Worm (Caenorhabditis elegans) whole organism, mixed stage, embryonic: ENCODE results near the gene rga-1.

Experiments
- M03D4.4 ChIP-seq: sonication (generic microtip); optimal IDR thresholded peaks from 2 replicates; lab custom pipeline; 2017; ENCODE audit warnings: mild to moderate bottlenecking, missing genetic modification characterization, missing compliant biosample characterization
- bed-3 ChIP-seq: fragments of 200-800 bp; sonication (Bioruptor generic); optimal IDR thresholded peaks from 3 replicates; lab custom pipeline; 2018; ENCODE audit warnings: mild to moderate bottlenecking, missing genetic modification characterization, moderate library complexity, missing compliant biosample characterization
- blmp-1 ChIP-seq: fragments of 150-350 bp; optimal IDR thresholded peaks from 2 replicates; lab custom pipeline; 2014; ENCODE audit warnings: missing biosample characterization, missing genetic modification characterization
- ceh-43 ChIP-seq: fragments of 200-800 bp; sonication (Bioruptor generic); optimal IDR thresholded peaks from 2 replicates; lab custom pipeline; 2018; ENCODE audit warnings: mild to moderate bottlenecking, missing genetic modification characterization, moderate library complexity, missing compliant biosample characterization
- ceh-83 ChIP-seq: fragments of 200-800 bp; sonication (Bioruptor generic); optimal IDR thresholded peaks from 2 replicates; lab custom pipeline; 2018; ENCODE audit warnings: mild to moderate bottlenecking, missing genetic modification characterization, missing compliant biosample characterization
- ces-1 ChIP-seq: fragments of 150-350 bp; optimal IDR thresholded peaks from 2 replicates; lab custom pipeline; 2014; ENCODE audit warnings: missing biosample characterization, missing genetic modification reagents, missing genetic modification characterization
- cnd-1 ChIP-seq: fragments of 200-800 bp; sonication (Bioruptor generic); optimal IDR thresholded peaks from 2 replicates; lab custom pipeline; 2018; ENCODE audit warnings: mild to moderate bottlenecking, missing genetic modification characterization, missing compliant biosample characterization
- drap-1 ChIP-seq: fragments of 200-800 bp; sonication (Bioruptor generic); optimal IDR thresholded peaks from 3 replicates; lab custom pipeline; 2018; ENCODE audit warnings: mild to moderate bottlenecking, missing genetic modification characterization, missing compliant biosample characterization
- elt-1 ChIP-seq: sonication (generic microtip); optimal IDR thresholded peaks from 2 replicates; lab custom pipeline; 2017; ENCODE audit warnings: missing genetic modification characterization, mild to moderate bottlenecking, missing compliant biosample characterization, antibody characterized with exemption, moderate library complexity, borderline replicate concordance; ENCODE audit not compliant: insufficient read depth
- elt-3 ChIP-seq: fragments of 150-350 bp; optimal IDR thresholded peaks from 2 replicates; lab custom pipeline; 2014; ENCODE audit warnings: missing biosample characterization, missing genetic modification characterization
- flh-1 ChIP-seq: fragments of 200-800 bp; sonication (Bioruptor generic); optimal IDR thresholded peaks from 2 replicates; lab custom pipeline; 2018; ENCODE audit warnings: mild to moderate bottlenecking, missing genetic modification characterization, moderate library complexity, missing compliant biosample characterization
- ham-2 ChIP-seq: fragments of 200-800 bp; sonication (Bioruptor generic); optimal IDR thresholded peaks from 2 replicates; lab custom pipeline; 2018; ENCODE audit warnings: mild to moderate bottlenecking, missing genetic modification characterization, missing compliant biosample characterization
- hlh-1 ChIP-seq: fragments of 150-350 bp; optimal IDR thresholded peaks from 2 replicates; lab custom pipeline; 2014; ENCODE audit warnings: missing biosample characterization, missing genetic modification reagents, missing genetic modification characterization
- lin-13 ChIP-seq: fragments of 150-350 bp; optimal IDR thresholded peaks from 2 replicates; lab custom pipeline; 2014; ENCODE audit warnings: missing biosample characterization, missing genetic modification characterization
- lin-32 ChIP-seq: fragments of 200-800 bp; sonication (Bioruptor generic); optimal IDR thresholded peaks from 2 replicates; lab custom pipeline; 2018; ENCODE audit warnings: mild to moderate bottlenecking, missing genetic modification characterization, missing compliant biosample characterization
- lsy-2 ChIP-seq: fragments of 150-350 bp; optimal IDR thresholded peaks from 2 replicates; lab custom pipeline; 2014; ENCODE audit warnings: missing biosample characterization, missing genetic modification characterization
- mab-5 ChIP-seq: fragments of 150-350 bp; optimal IDR thresholded peaks from 2 replicates; lab custom pipeline; 2014; ENCODE audit warnings: missing biosample characterization, missing genetic modification characterization
- mep-1 ChIP-seq: fragments of 150-350 bp; optimal IDR thresholded peaks from 2 replicates; lab custom pipeline; 2017; ENCODE audit warnings: missing biosample characterization, missing genetic modification reagents, missing genetic modification characterization, inconsistent platforms
- mls-2 ChIP-seq: sonication (generic microtip); optimal IDR thresholded peaks from 2 replicates; lab custom pipeline; 2016; ENCODE audit warnings: mild to moderate bottlenecking, missing genetic modification characterization, moderate library complexity, missing compliant biosample characterization
- nhr-12 ChIP-seq: fragments of 150-350 bp; optimal IDR thresholded peaks from 2 replicates; lab custom pipeline; 2014; ENCODE audit warnings: missing biosample characterization, missing genetic modification characterization
- nhr-76 ChIP-seq: sonication (generic microtip); optimal IDR thresholded peaks from 2 replicates; lab custom pipeline; 2017; ENCODE audit warnings: missing biosample characterization, missing genetic modification characterization
- pha-4 ChIP-seq: fragments of 150-350 bp; optimal IDR thresholded peaks from 2 replicates; lab custom pipeline; 2018; ENCODE audit warnings: missing biosample characterization, missing genetic modification reagents, missing genetic modification characterization
- snpc-4 ChIP-seq: fragments of 150-350 bp; optimal IDR thresholded peaks from 2 replicates; lab custom pipeline; 2014; ENCODE audit warnings: missing biosample characterization, missing genetic modification characterization
- sptf-1 ChIP-seq: sonication (generic microtip); optimal IDR thresholded peaks from 2 replicates; lab custom pipeline; 2017; ENCODE audit warnings: mild to moderate bottlenecking, missing genetic modification characterization, moderate library complexity, missing compliant biosample characterization
- tbx-8 ChIP-seq: fragments of 200-800 bp; sonication (Bioruptor generic); optimal IDR thresholded peaks from 2 replicates; lab custom pipeline; 2018; ENCODE audit warnings: mild to moderate bottlenecking, missing genetic modification characterization, moderate library complexity, missing compliant biosample characterization
- unc-120 ChIP-seq: sonication (generic microtip); optimal IDR thresholded peaks from 2 replicates; lab custom pipeline; 2017; ENCODE audit warnings: missing genetic modification characterization, missing compliant biosample characterization; ENCODE audit not compliant: poor library complexity, severe bottlenecking
- unc-39 ChIP-seq: fragments of 150-350 bp; optimal IDR thresholded peaks from 2 replicates; lab custom pipeline; 2014; ENCODE audit warnings: missing biosample characterization, missing genetic modification characterization
- unc-62 ChIP-seq: fragments of 150-350 bp; optimal IDR thresholded peaks from 2 replicates; lab custom pipeline; 2014; ENCODE audit warnings: missing biosample characterization, missing genetic modification reagents, missing genetic modification characterization
- ztf-11 ChIP-seq: fragments of 150-350 bp; optimal IDR thresholded peaks from 2 replicates; lab custom pipeline; 2014; ENCODE audit warnings: missing biosample characterization, missing genetic modification characterization

The rga-1 gene

DNA sequence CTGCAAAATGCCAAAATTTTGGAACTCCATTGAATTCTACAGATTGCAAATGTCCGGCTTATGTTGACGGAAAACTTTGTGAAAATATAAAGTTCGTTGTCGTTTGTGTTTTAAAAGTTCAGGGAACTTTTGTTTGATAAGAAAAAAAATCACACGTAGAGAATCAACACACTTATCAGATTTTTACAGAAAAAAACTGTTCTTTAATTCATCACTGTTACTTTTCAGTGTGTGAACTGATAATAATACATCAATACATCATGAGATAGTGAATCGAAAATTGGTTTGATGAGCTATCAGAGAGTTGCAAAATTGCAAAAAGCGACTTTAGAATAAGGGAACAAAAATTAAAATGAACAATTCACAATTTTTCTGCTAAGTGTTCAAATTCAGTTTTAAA lies 46.2 kb upstream of the rga-1 start:
- TF ChIP-seq drap-1 (GFP tag; lab: Kevin White, UChicago) (no peak), lsy-2 (tag; lab: Kevin White, UChicago) (no peak), hlh-1 (tag; lab: Kevin White, UChicago) (no peak), tbx-8 (GFP tag; lab: Kevin White, UChicago) (no peak), ceh-83 (GFP tag; lab: Kevin White, UChicago) (no peak), mls-2 (tag; lab: Kevin White, UChicago) (no peak), sptf-1 (tag; lab: Kevin White, UChicago) (no peak), unc-39 (tag; lab: Kevin White, UChicago) (no peak), unc-120 (tag; lab: Kevin White, UChicago) (no peak), flh-1 (GFP tag; lab: Kevin White, UChicago) (no peak), unc-62 (GFP tag; lab: Kevin White, UChicago) (no peak), mep-1 (no peak)
- TF ChIP-seq, all 35 proteins: peak for 0

DNA sequence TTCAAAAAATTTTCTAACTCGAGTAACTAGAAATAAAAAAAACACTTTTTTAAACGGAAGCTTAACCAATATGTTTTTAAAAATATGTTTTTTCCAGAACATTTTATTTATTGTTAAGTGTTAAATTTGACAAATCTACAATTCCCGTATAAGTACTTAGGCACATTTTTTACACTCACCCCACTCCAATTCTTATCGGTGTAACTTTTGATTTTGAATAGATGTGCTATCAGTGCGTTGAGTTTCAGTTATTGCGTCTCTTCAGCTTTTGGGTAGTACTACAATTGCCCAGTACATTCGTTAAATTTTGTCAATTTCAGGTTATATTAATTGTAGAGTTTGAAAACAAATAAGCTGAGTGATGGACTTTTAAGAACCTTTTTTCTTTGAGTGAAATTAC lies 40.7 kb upstream of the rga-1 start:
- no peak for TF ChIP-seq flh-1 (GFP tag; lab: Kevin White, UChicago)
- no peak for TF ChIP-seq unc-120 (tag; lab: Kevin White, UChicago)
- TF ChIP-seq elt-1 (tag; lab: Kevin White, UChicago): no peak
- TF ChIP-seq ham-2 (GFP tag; lab: Kevin White, UChicago): no peak
- no peak for TF ChIP-seq sptf-1 (tag; lab: Kevin White, UChicago)
- no peak for TF ChIP-seq ces-1 (GFP tag; lab: Kevin White, UChicago)
- no peak for TF ChIP-seq pha-4
- TF ChIP-seq drap-1 (GFP tag; lab: Kevin White, UChicago): no peak
- no peak for TF ChIP-seq cnd-1 (tag; lab: Kevin White, UChicago)
- TF ChIP-seq blmp-1 (tag; lab: Kevin White, UChicago): no peak
- no peak for TF ChIP-seq hlh-1 (tag; lab: Kevin White, UChicago)
- TF ChIP-seq mab-5 (tag; lab: Kevin White, UChicago): no peak
- TF ChIP-seq ceh-83 (GFP tag; lab: Kevin White, UChicago): no peak
- TF ChIP-seq ztf-11: no peak

DNA sequence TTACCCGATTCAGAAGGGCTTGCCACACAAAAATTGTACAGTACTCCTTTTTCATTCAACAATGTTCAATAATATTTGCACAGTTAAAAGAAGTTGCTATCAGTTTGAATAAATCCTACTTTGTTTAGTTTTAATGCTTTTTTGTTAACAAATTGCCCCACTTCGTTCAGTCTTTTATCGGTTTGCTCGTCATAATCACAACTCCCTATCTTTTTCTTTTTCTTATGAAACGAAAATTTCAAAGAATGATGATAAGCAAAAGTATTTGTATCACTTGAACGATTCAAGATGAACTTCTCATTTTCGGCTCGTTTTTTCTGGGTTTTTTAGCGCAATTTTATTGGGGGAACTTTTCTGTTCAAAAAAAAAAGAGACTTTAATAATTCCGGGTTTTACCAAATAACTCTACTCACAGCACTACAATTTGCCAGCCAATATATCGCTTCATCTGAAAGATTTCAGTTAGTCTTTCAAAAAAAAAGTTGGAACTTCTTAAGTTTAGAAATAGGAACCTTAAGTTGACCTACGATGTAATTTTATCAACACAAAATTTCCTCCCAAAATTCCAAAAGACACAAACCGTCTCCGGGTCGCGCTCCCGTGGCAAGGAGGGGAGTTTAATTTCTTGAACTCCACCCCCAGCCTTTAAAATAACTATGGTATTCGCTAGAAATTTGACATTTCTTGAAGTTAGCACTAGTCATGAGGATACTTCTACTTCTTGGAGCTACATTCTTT lies 39.9 kb upstream of the rga-1 start, which contains the start of gene C05D12.3:
Gene C05D12.3, plus strand, starts transcription at position 688 of the 738 bp plus-strand sequence.
- no peak for TF ChIP-seq ztf-11
- TF ChIP-seq lin-13 (tag; lab: Kevin White, UChicago): no peak
- TF ChIP-seq snpc-4 (tag; lab: Kevin White, UChicago): no peak
- no peak for TF ChIP-seq bed-3
- no peak for TF ChIP-seq elt-3 (tag; lab: Kevin White, UChicago)
- TF ChIP-seq unc-120 (tag; lab: Kevin White, UChicago): no peak
- no peak for TF ChIP-seq cnd-1 (tag; lab: Kevin White, UChicago)
- no peak for TF ChIP-seq mls-2 (tag; lab: Kevin White, UChicago)
- no peak for TF ChIP-seq blmp-1 (tag; lab: Kevin White, UChicago)
- no peak for TF ChIP-seq ces-1 (GFP tag; lab: Kevin White, UChicago)
- TF ChIP-seq flh-1 (GFP tag; lab: Kevin White, UChicago): no peak
- TF ChIP-seq nhr-12 (tag; lab: Kevin White, UChicago): no peak
- no peak for TF ChIP-seq lsy-2 (tag; lab: Kevin White, UChicago)
- TF ChIP-seq ceh-83 (GFP tag; lab: Kevin White, UChicago): no peak

DNA sequence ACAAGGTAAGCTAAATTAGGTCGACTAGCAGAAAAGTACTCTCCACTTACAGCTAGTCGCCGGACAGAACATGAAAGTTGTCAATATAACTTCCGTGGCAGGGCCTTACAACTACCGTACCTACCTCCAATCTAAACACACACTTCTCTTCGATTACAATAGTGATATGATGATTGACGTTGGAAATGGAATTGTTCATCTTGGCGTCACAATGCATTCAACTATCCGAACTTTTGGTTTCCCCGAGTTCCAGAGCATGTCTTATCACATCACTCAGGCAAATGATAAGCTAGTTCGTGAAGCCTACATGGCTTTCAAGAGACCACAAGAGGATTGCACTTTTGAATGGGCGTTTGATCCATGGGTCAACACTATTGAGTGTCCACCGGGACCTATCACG lies 37.4 kb upstream of the rga-1 start:
- TF ChIP-seq lin-32 (GFP tag; lab: Kevin White, UChicago) (no peak), pha-4 (no peak), unc-39 (tag; lab: Kevin White, UChicago) (no peak), flh-1 (GFP tag; lab: Kevin White, UChicago) (no peak), M03D4.4 (tag; lab: Kevin White, UChicago) (no peak), hlh-1 (tag; lab: Kevin White, UChicago) (no peak), ces-1 (GFP tag; lab: Kevin White, UChicago) (no peak), ceh-43 (no peak), nhr-76 (tag; lab: Kevin White, UChicago) (no peak), ztf-11 (no peak), lsy-2 (tag; lab: Kevin White, UChicago) (no peak), unc-120 (tag; lab: Kevin White, UChicago) (no peak), ceh-83 (GFP tag; lab: Kevin White, UChicago) (no peak)
